Worm (Caenorhabditis elegans): ENCODE results near the gene T13C5.9.

- TF ChIP-seq ztf-6 (GFP tag; IDR thresholded peaks at IDR 0.05) (no peak), sea-2 (GFP tag; IDR thresholded peaks at IDR 0.05) (no peak), lsy-27 (tag; optimal IDR thresholded peaks at IDR 0.05; ENCODE audit: borderline replicate concordance, insufficient read depth) (no peak)
These were observed 44.1 kb upstream of the T13C5.9 start for ce11 chrX:6145921-6146320.
